Worm (Caenorhabditis elegans) whole organism, mixed stage, embryonic: ENCODE measurements around the gene EEED8.13.

ENCODE experiments used
- bed-3 ChIP-seq: fragments of 200-800 bp; sonication (Bioruptor generic); optimal IDR thresholded peaks from 3 replicates; lab custom pipeline; 2018; ENCODE audit warnings: mild to moderate bottlenecking, missing genetic modification characterization, moderate library complexity, missing compliant biosample characterization
- blmp-1 ChIP-seq: fragments of 150-350 bp; optimal IDR thresholded peaks from 2 replicates; lab custom pipeline; 2014; ENCODE audit warnings: missing biosample characterization, missing genetic modification characterization
- ceh-39 ChIP-seq: fragments of 150-350 bp; optimal IDR thresholded peaks from 2 replicates; lab custom pipeline; 2014; ENCODE audit warnings: missing biosample characterization, missing genetic modification characterization
- ceh-43 ChIP-seq: fragments of 200-800 bp; sonication (Bioruptor generic); optimal IDR thresholded peaks from 2 replicates; lab custom pipeline; 2018; ENCODE audit warnings: mild to moderate bottlenecking, missing genetic modification characterization, moderate library complexity, missing compliant biosample characterization
- ceh-83 ChIP-seq: fragments of 200-800 bp; sonication (Bioruptor generic); optimal IDR thresholded peaks from 2 replicates; lab custom pipeline; 2018; ENCODE audit warnings: mild to moderate bottlenecking, missing genetic modification characterization, missing compliant biosample characterization
- ces-1 ChIP-seq: fragments of 150-350 bp; optimal IDR thresholded peaks from 2 replicates; lab custom pipeline; 2014; ENCODE audit warnings: missing biosample characterization, missing genetic modification reagents, missing genetic modification characterization
- cnd-1 ChIP-seq: fragments of 200-800 bp; sonication (Bioruptor generic); optimal IDR thresholded peaks from 2 replicates; lab custom pipeline; 2018; ENCODE audit warnings: mild to moderate bottlenecking, missing genetic modification characterization, missing compliant biosample characterization
- drap-1 ChIP-seq: fragments of 200-800 bp; sonication (Bioruptor generic); optimal IDR thresholded peaks from 3 replicates; lab custom pipeline; 2018; ENCODE audit warnings: mild to moderate bottlenecking, missing genetic modification characterization, missing compliant biosample characterization
- elt-1 ChIP-seq: sonication (generic microtip); optimal IDR thresholded peaks from 2 replicates; lab custom pipeline; 2017; ENCODE audit warnings: missing genetic modification characterization, mild to moderate bottlenecking, missing compliant biosample characterization, antibody characterized with exemption, moderate library complexity, borderline replicate concordance; ENCODE audit not compliant: insufficient read depth
- flh-1 ChIP-seq: fragments of 200-800 bp; sonication (Bioruptor generic); optimal IDR thresholded peaks from 2 replicates; lab custom pipeline; 2018; ENCODE audit warnings: mild to moderate bottlenecking, missing genetic modification characterization, moderate library complexity, missing compliant biosample characterization
- ham-2 ChIP-seq: fragments of 200-800 bp; sonication (Bioruptor generic); optimal IDR thresholded peaks from 2 replicates; lab custom pipeline; 2018; ENCODE audit warnings: mild to moderate bottlenecking, missing genetic modification characterization, missing compliant biosample characterization
- hlh-1 ChIP-seq: fragments of 150-350 bp; optimal IDR thresholded peaks from 2 replicates; lab custom pipeline; 2014; ENCODE audit warnings: missing biosample characterization, missing genetic modification reagents, missing genetic modification characterization
- lin-13 ChIP-seq: fragments of 150-350 bp; optimal IDR thresholded peaks from 2 replicates; lab custom pipeline; 2014; ENCODE audit warnings: missing biosample characterization, missing genetic modification characterization
- lin-32 ChIP-seq: fragments of 200-800 bp; sonication (Bioruptor generic); optimal IDR thresholded peaks from 2 replicates; lab custom pipeline; 2018; ENCODE audit warnings: mild to moderate bottlenecking, missing genetic modification characterization, missing compliant biosample characterization
- lsy-2 ChIP-seq: fragments of 150-350 bp; optimal IDR thresholded peaks from 2 replicates; lab custom pipeline; 2014; ENCODE audit warnings: missing biosample characterization, missing genetic modification characterization
- mab-5 ChIP-seq: fragments of 150-350 bp; optimal IDR thresholded peaks from 2 replicates; lab custom pipeline; 2014; ENCODE audit warnings: missing biosample characterization, missing genetic modification characterization
- mep-1 ChIP-seq: fragments of 150-350 bp; optimal IDR thresholded peaks from 2 replicates; lab custom pipeline; 2017; ENCODE audit warnings: missing biosample characterization, missing genetic modification reagents, missing genetic modification characterization, inconsistent platforms
- mls-2 ChIP-seq: sonication (generic microtip); optimal IDR thresholded peaks from 2 replicates; lab custom pipeline; 2016; ENCODE audit warnings: mild to moderate bottlenecking, missing genetic modification characterization, moderate library complexity, missing compliant biosample characterization
- nhr-2 ChIP-seq: fragments of 150-350 bp; optimal IDR thresholded peaks from 2 replicates; lab custom pipeline; 2014; ENCODE audit warnings: missing biosample characterization, missing genetic modification characterization
- nhr-28 ChIP-seq: fragments of 150-350 bp; optimal IDR thresholded peaks from 2 replicates; lab custom pipeline; 2014; ENCODE audit warnings: missing biosample characterization, missing genetic modification characterization
- nhr-76 ChIP-seq: sonication (generic microtip); optimal IDR thresholded peaks from 2 replicates; lab custom pipeline; 2017; ENCODE audit warnings: missing biosample characterization, missing genetic modification characterization
- pha-4 ChIP-seq: fragments of 150-350 bp; optimal IDR thresholded peaks from 2 replicates; lab custom pipeline; 2018; ENCODE audit warnings: missing biosample characterization, missing genetic modification reagents, missing genetic modification characterization
- sem-2 ChIP-seq: fragments of 200-800 bp; sonication (Bioruptor generic); optimal IDR thresholded peaks from 2 replicates; lab custom pipeline; 2018; ENCODE audit warnings: mild to moderate bottlenecking, missing genetic modification characterization, missing compliant biosample characterization
- snpc-4 ChIP-seq: fragments of 150-350 bp; optimal IDR thresholded peaks from 2 replicates; lab custom pipeline; 2014; ENCODE audit warnings: missing biosample characterization, missing genetic modification characterization
- unc-120 ChIP-seq: sonication (generic microtip); optimal IDR thresholded peaks from 2 replicates; lab custom pipeline; 2017; ENCODE audit warnings: missing genetic modification characterization, missing compliant biosample characterization; ENCODE audit not compliant: poor library complexity, severe bottlenecking
- unc-39 ChIP-seq: fragments of 150-350 bp; optimal IDR thresholded peaks from 2 replicates; lab custom pipeline; 2014; ENCODE audit warnings: missing biosample characterization, missing genetic modification characterization
- unc-62 ChIP-seq: fragments of 150-350 bp; optimal IDR thresholded peaks from 2 replicates; lab custom pipeline; 2014; ENCODE audit warnings: missing biosample characterization, missing genetic modification reagents, missing genetic modification characterization
- ztf-11 ChIP-seq: fragments of 150-350 bp; optimal IDR thresholded peaks from 2 replicates; lab custom pipeline; 2014; ENCODE audit warnings: missing biosample characterization, missing genetic modification characterization

EEED8.13 gene

DNA sequence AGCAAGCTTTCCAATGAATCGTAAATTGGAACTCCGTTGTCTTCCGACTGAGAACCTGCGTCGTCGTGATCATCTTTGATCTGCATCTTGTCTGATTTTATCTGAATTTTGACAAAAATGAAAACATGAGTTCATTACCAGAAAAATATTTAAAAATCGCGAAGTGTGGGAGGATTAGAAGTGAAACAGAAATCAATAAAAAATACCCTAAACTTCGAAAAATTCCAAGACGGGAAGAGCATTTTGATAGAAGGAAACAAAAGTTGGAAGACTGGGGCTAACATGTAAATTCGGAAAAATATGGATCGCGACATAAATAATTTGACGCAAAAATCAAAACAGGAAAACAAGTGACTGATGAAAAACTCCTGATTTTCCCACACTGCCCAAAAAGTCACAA lies 13.3 kb upstream of the EEED8.13 start, which contains the start of gene F07F6.8:
Gene F07F6.8 (minus strand): TSS at position 101 of the 400 bp plus-strand sequence.
- no peak for TF ChIP-seq flh-1 (GFP tag; lab: Kevin White, UChicago)
- TF ChIP-seq nhr-2 = no peak
- TF ChIP-seq elt-1 (tag; lab: Kevin White, UChicago) = no peak
- TF ChIP-seq lsy-2 (tag; lab: Kevin White, UChicago) = no peak
- TF ChIP-seq bed-3 = no peak
- no peak for TF ChIP-seq mls-2 (tag; lab: Kevin White, UChicago)
- TF ChIP-seq blmp-1 (tag; lab: Kevin White, UChicago) = no peak
- no peak for TF ChIP-seq ceh-43 (GFP tag; lab: Kevin White, UChicago)
- no peak for TF ChIP-seq cnd-1 (tag; lab: Kevin White, UChicago)
- no peak for TF ChIP-seq unc-62
- no peak for TF ChIP-seq ceh-39 (tag; lab: Kevin White, UChicago)
- TF ChIP-seq ham-2 = no peak
- TF ChIP-seq ztf-11 (tag; lab: Kevin White, UChicago) = no peak
- no peak for TF ChIP-seq lin-13 (tag; lab: Kevin White, UChicago)
- TF ChIP-seq nhr-76 (tag; lab: Kevin White, UChicago) = no peak
- no peak for TF ChIP-seq unc-120 (tag; lab: Kevin White, UChicago)
- TF ChIP-seq hlh-1 (tag; lab: Kevin White, UChicago) = no peak

DNA sequence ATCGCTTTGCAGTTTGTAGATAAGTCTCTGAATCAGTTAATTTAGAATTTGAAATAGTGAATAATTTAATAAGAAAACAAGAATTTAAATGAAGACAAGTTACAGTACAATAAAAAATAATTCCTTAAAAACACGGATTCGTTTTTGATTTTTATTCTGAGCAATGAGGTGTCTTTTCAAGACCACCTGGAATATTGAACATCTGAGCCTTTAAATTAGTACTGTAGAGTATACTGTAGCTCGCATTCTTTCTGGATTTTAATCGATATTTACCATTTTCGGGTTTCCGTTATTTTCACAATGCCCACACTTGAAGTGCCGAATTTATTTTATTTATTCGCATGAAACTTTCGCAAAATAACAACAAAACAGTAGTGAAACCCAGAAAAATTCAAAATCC lies 11.5 kb upstream of the EEED8.13 start, which contains the start of gene F07F6.7:
Gene F07F6.7 (minus strand): TSS at position 27 of the 400 bp plus-strand sequence.
- TF ChIP-seq ceh-39 (tag; lab: Kevin White, UChicago) (no peak), mab-5 (tag; lab: Kevin White, UChicago) (no peak), hlh-1 (tag; lab: Kevin White, UChicago) (no peak), flh-1 (GFP tag; lab: Kevin White, UChicago) (no peak), nhr-76 (tag; lab: Kevin White, UChicago) (no peak), ceh-83 (GFP tag; lab: Kevin White, UChicago) (no peak), lsy-2 (tag; lab: Kevin White, UChicago) (no peak), drap-1 (GFP tag; lab: Kevin White, UChicago) (no peak), elt-1 (tag; lab: Kevin White, UChicago) (no peak), unc-39 (tag; lab: Kevin White, UChicago) (no peak), blmp-1 (tag; lab: Kevin White, UChicago) (no peak), unc-62 (no peak), lin-32 (no peak), nhr-2 (no peak), ceh-43 (GFP tag; lab: Kevin White, UChicago) (no peak)

DNA sequence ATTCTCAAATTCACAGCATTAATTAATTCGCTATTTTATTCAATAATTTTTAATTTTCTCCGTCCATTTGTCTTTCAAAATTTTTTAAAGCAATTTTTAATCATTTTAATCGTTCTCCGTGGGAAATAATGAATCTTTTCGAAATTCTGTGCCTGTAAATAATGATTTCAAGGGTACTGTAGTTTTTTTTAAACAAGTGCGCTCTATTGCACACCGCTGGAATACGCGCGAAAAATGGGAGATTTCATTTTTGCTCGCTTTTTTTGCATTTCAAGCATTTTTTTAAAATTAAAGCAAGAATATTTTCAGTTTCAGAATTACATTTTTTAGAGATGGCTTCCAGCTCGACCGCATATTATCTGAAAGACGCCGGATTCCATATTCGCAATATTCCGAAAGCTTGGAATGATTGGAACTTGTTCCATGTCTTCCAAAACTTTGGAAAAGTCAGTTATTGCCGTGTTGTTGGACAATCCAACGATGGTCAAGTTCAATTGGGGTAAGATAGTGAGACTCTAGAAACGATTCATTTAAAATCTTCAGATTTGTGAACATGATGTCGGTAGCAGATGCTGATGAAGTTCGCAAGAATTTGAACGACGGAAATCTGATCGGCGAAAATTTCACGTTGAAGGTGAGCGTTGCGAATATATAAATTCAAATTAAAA lies 8.7 kb upstream of the EEED8.13 start, which contains the start of gene tofu-6:
Gene tofu-6 (plus strand): TSS at position 302 of the 668 bp plus-strand sequence.
- TF ChIP-seq lsy-2 (tag; lab: Kevin White, UChicago) (peak; percentile 79), snpc-4 (tag; lab: Kevin White, UChicago) (no peak)
- TF ChIP-seq, all 35 proteins: peak for 1

DNA sequence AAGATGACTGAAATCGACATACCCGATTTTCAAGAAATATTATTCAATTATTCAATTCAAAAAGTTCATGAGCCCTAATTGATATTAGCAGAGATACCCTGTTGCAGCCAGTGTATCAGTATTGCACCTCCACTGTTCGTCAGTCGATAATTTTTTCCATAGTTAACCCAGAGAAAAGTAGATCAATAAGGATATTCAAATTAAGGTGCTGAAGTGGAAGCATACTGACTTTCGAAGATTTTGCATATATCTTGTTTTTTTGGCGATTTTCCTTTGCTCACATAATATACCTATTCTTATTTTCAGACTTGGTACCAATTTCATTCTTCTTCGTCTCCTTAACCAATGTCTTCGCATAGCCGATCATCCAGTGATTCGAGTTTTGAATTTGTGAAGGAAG lies 6.6 kb upstream of the EEED8.13 start, which contains the start of gene EEED8.15:
Gene EEED8.15 (plus strand): TSS at position 301 of the 400 bp plus-strand sequence.
- TF ChIP-seq sem-2 (GFP tag; lab: Kevin White, UChicago) = no peak
- TF ChIP-seq mab-5 (tag; lab: Kevin White, UChicago) = no peak
- no peak for TF ChIP-seq nhr-28 (tag; lab: Kevin White, UChicago)
- no peak for TF ChIP-seq cnd-1 (tag; lab: Kevin White, UChicago)
- no peak for TF ChIP-seq pha-4

DNA sequence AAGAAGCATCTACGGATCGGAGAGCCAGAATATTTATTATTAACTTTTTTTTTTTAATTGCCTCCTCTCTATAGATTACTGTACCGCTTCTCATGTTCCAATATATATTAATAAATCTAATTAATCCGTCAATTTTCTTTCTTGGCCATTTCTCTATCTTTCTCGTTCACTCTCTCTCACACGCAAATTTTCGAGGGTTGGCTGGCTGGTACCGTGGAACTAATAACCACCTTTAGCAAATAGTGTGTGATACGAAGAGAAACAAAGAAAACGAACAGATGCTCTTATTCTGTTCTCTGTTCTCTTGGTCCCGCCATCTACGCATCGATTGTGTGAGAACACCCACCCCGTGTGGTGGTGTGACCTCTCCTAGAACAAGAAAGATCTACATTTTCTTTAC lies 6.0 kb upstream of the EEED8.13 start:
- TF ChIP-seq mls-2 (tag; lab: Kevin White, UChicago) (peak; percentile 52), lin-32 (peak; percentile 67), unc-120 (tag; lab: Kevin White, UChicago) (peak; percentile 14), sem-2 (GFP tag; lab: Kevin White, UChicago) (no peak), ceh-39 (tag; lab: Kevin White, UChicago) (peak; percentile 18), ztf-11 (tag; lab: Kevin White, UChicago) (peak; percentile 13), ceh-43 (GFP tag; lab: Kevin White, UChicago) (peak; percentile 59), cnd-1 (tag; lab: Kevin White, UChicago) (peak; percentile 84), mep-1 (tag; lab: Kevin White, UChicago) (no peak), hlh-1 (tag; lab: Kevin White, UChicago) (peak; percentile 75), ces-1 (peak; percentile 89), lin-13 (tag; lab: Kevin White, UChicago) (peak; percentile 25), snpc-4 (tag; lab: Kevin White, UChicago) (no peak)
- TF ChIP-seq, all 35 proteins: peak for 10
